Fruit fly (Drosophila melanogaster) whole organism, prepupa: Measurements from ENCODE around the gene CG32572.

Experiments
- CG1621 ChIP-seq: fragments of 200-800 bp; sonication (Bioruptor generic); optimal IDR thresholded peaks from 3 replicates; lab custom pipeline; 2018; ENCODE audit warnings: missing biosample characterization, mild to moderate bottlenecking, missing genetic modification characterization
- CG3919 ChIP-seq: fragments of 200-800 bp; sonication (Bioruptor generic); optimal IDR thresholded peaks from 3 replicates; lab custom pipeline; 2016; ENCODE audit warnings: missing biosample characterization, missing genetic modification characterization
- CG8319 ChIP-seq: fragments of 200-800 bp; sonication (Bioruptor generic); optimal IDR thresholded peaks from 3 replicates; lab custom pipeline; 2016; ENCODE audit warnings: missing biosample characterization, missing genetic modification characterization

- peak; percentile 8 for TF ChIP-seq CG1621 (tag; lab: Kevin White, UChicago)
- TF ChIP-seq CG8319 (GFP tag; lab: Kevin White, UChicago) = no peak
- TF ChIP-seq CG3919 (GFP tag; lab: Kevin White, UChicago) = peak; percentile 28
These were observed 44.0 kb downstream of the CG32572 start for dm6 chrX:16764955-16765354.
